Worm (Caenorhabditis elegans) whole organism, L1 larva: ENCODE measurements around the gene meg-2.

Experiments
- C16A3.4 ChIP-seq: fragments of 150-350 bp; optimal IDR thresholded peaks from 2 replicates; lab custom pipeline; 2014; ENCODE audit warnings: missing biosample characterization, missing genetic modification characterization
- C34B4.2 ChIP-seq: sonication (generic microtip); optimal IDR thresholded peaks from 2 replicates; lab custom pipeline; 2017; ENCODE audit warnings: mild to moderate bottlenecking, missing genetic modification characterization, missing compliant biosample characterization
- Y116A8C.19 ChIP-seq: sonication (generic microtip); optimal IDR thresholded peaks from 2 replicates; lab custom pipeline; 2016; ENCODE audit warnings: missing compliant biosample characterization, missing genetic modification characterization, borderline replicate concordance
- aha-1 ChIP-seq: fragments of 150-350 bp; optimal IDR thresholded peaks from 2 replicates; lab custom pipeline; 2014; ENCODE audit warnings: missing biosample characterization, missing genetic modification characterization
- alr-1 ChIP-seq: fragments of 200-800 bp; sonication (Bioruptor generic); optimal IDR thresholded peaks from 2 replicates; lab custom pipeline; 2018; ENCODE audit warnings: borderline replicate concordance, mild to moderate bottlenecking, missing genetic modification characterization, missing compliant biosample characterization
- aly-2 ChIP-seq: fragments of 150-350 bp; optimal IDR thresholded peaks from 2 replicates; lab custom pipeline; 2014; ENCODE audit warnings: missing biosample characterization, missing genetic modification characterization
- ama-1 ChIP-seq: fragments of 150-350 bp; optimal IDR thresholded peaks from 2 replicates; lab custom pipeline; 2014
- blmp-1 ChIP-seq: fragments of 150-350 bp; optimal IDR thresholded peaks from 2 replicates; lab custom pipeline; 2014; ENCODE audit warnings: missing biosample characterization, missing genetic modification characterization
- ceh-63 ChIP-seq: fragments of 200-800 bp; sonication (Bioruptor generic); optimal IDR thresholded peaks from 2 replicates; lab custom pipeline; 2018; ENCODE audit warnings: mild to moderate bottlenecking, missing genetic modification characterization, missing compliant biosample characterization
- ceh-82 ChIP-seq, 3 experiments: fragments of 150-350 bp in 1 of 3; sonication (generic microtip) in 2 of 3; optimal IDR thresholded peaks; 2 replicates each; lab custom pipeline; 2014 to 2017; ENCODE audit warnings: missing biosample characterization in 3 of 3, missing genetic modification characterization in 3 of 3
- ceh-88 ChIP-seq: fragments of 200-800 bp; sonication (Bioruptor generic); IDR thresholded peaks from 2 replicates; pipeline ENCODE4 v1.3.6; 2022; ENCODE audit warnings: missing genetic modification characterization, missing compliant biosample characterization
- ceh-90 ChIP-seq: sonication (generic microtip); optimal IDR thresholded peaks from 2 replicates; lab custom pipeline; 2016; ENCODE audit warnings: missing genetic modification characterization, missing compliant biosample characterization
- ces-1 ChIP-seq: fragments of 150-350 bp; optimal IDR thresholded peaks from 2 replicates; lab custom pipeline; 2014; ENCODE audit warnings: missing biosample characterization, missing genetic modification reagents, missing genetic modification characterization
- dpl-1 ChIP-seq, 3 experiments: fragments of 150-350 bp in 2 of 3; sonication (generic microtip) in 1 of 3; optimal IDR thresholded peaks; 2 replicates each; lab custom pipeline; 2014 to 2017; ENCODE audit warnings: missing biosample characterization in 3 of 3, missing genetic modification characterization in 3 of 3, missing genetic modification reagents in 3 of 3
- egl-13 ChIP-seq: sonication (generic microtip); optimal IDR thresholded peaks from 2 replicates; lab custom pipeline; 2016; ENCODE audit warnings: missing genotype, missing genetic modification reagents, missing genetic modification characterization, missing compliant biosample characterization
- elt-2 ChIP-seq: sonication (generic microtip); optimal IDR thresholded peaks from 2 replicates; lab custom pipeline; 2016; ENCODE audit warnings: missing genetic modification characterization, mild to moderate bottlenecking, inconsistent platforms, missing compliant biosample characterization, missing genetic modification reagents
- ets-5 ChIP-seq: fragments of 200-800 bp; sonication (Bioruptor generic); IDR thresholded peaks from 2 replicates; pipeline ENCODE4 v1.3.6; 2022; ENCODE audit warnings: missing genetic modification characterization, missing compliant biosample characterization
- fkh-10 ChIP-seq: sonication (generic microtip); optimal IDR thresholded peaks from 2 replicates; lab custom pipeline; 2017; ENCODE audit warnings: missing biosample characterization, missing genetic modification reagents, missing genetic modification characterization
- fkh-8 ChIP-seq: sonication (generic microtip); optimal IDR thresholded peaks from 2 replicates; lab custom pipeline; 2016; ENCODE audit warnings: mild to moderate bottlenecking, missing genetic modification characterization, missing compliant biosample characterization
- grh-1 ChIP-seq: fragments of 200-800 bp; sonication (Bioruptor generic); IDR thresholded peaks from 2 replicates; pipeline ENCODE4 v1.3.6; 2022; ENCODE audit warnings: missing genetic modification reagents, missing genetic modification characterization, missing compliant biosample characterization
- isw-1 ChIP-seq: fragments of 200-800 bp; sonication (Bioruptor generic); IDR thresholded peaks from 2 replicates; pipeline ENCODE4 v1.3.6; 2022; ENCODE audit warnings: missing genetic modification characterization, missing compliant biosample characterization
- lin-13 ChIP-seq: fragments of 150-350 bp; optimal IDR thresholded peaks from 2 replicates; lab custom pipeline; 2014; ENCODE audit warnings: missing biosample characterization, missing genetic modification reagents, missing genetic modification characterization
- lin-14 ChIP-seq: fragments of 200-800 bp; sonication (Bioruptor generic); optimal IDR thresholded peaks from 2 replicates; lab custom pipeline; 2018; ENCODE audit warnings: mild to moderate bottlenecking, missing genetic modification characterization, moderate library complexity, missing compliant biosample characterization
- lin-15B ChIP-seq: fragments of 150-350 bp; sonication (generic microtip); optimal IDR thresholded peaks from 3 replicates; lab custom pipeline; 2014; ENCODE audit warnings: missing biosample characterization, missing genetic modification characterization
- lin-39 ChIP-seq: fragments of 150-350 bp; optimal IDR thresholded peaks from 2 replicates; lab custom pipeline; 2014; ENCODE audit warnings: missing biosample characterization, missing genetic modification reagents, missing genetic modification characterization
- lir-3 ChIP-seq: sonication (generic microtip); optimal IDR thresholded peaks from 2 replicates; lab custom pipeline; 2016; ENCODE audit warnings: mild to moderate bottlenecking, missing genetic modification characterization, moderate library complexity, missing compliant biosample characterization; ENCODE audit not compliant: poor library complexity
- mab-9 ChIP-seq: fragments of 200-800 bp; sonication (Bioruptor generic); IDR thresholded peaks from 2 replicates; pipeline ENCODE4 v1.3.6; 2022; ENCODE audit warnings: missing genetic modification reagents, missing genetic modification characterization, missing compliant biosample characterization
- mdl-1 ChIP-seq, 2 experiments: fragments of 150-350 bp; optimal IDR thresholded peaks; 2 replicates each; lab custom pipeline; 2014 to 2017; ENCODE audit warnings: missing biosample characterization in 2 of 2, missing genetic modification characterization in 2 of 2, inconsistent platforms in 1 of 2
- mef-2 ChIP-seq: fragments of 150-350 bp; optimal IDR thresholded peaks from 2 replicates; lab custom pipeline; 2014; ENCODE audit warnings: missing biosample characterization, missing genetic modification characterization
- mep-1 ChIP-seq: fragments of 150-350 bp; optimal IDR thresholded peaks from 2 replicates; lab custom pipeline; 2014; ENCODE audit warnings: missing biosample characterization, missing genetic modification characterization
- nhr-19 ChIP-seq: fragments of 200-800 bp; sonication (Bioruptor generic); conservative IDR thresholded peaks from 2 replicates; pipeline ENCODE4 v1.3.6; 2022; ENCODE audit warnings: missing genetic modification characterization, missing compliant biosample characterization
- nhr-237 ChIP-seq: fragments of 150-350 bp; optimal IDR thresholded peaks from 2 replicates; lab custom pipeline; 2014; ENCODE audit warnings: missing biosample characterization, missing genetic modification characterization
- nhr-28 ChIP-seq: fragments of 150-350 bp; optimal IDR thresholded peaks from 2 replicates; lab custom pipeline; 2014; ENCODE audit warnings: missing biosample characterization, missing genetic modification characterization
- nhr-47 ChIP-seq: sonication (generic microtip); optimal IDR thresholded peaks from 2 replicates; lab custom pipeline; 2016; ENCODE audit warnings: mild to moderate bottlenecking, missing genetic modification characterization, moderate library complexity, missing compliant biosample characterization
- nhr-71 ChIP-seq: sonication (generic microtip); optimal IDR thresholded peaks from 2 replicates; lab custom pipeline; 2016; ENCODE audit warnings: mild to moderate bottlenecking, missing genetic modification characterization, moderate library complexity, missing compliant biosample characterization
- nhr-77 ChIP-seq: fragments of 150-350 bp; optimal IDR thresholded peaks from 2 replicates; lab custom pipeline; 2014; ENCODE audit warnings: missing biosample characterization, missing genetic modification characterization
- nhr-84 ChIP-seq: sonication (generic microtip); optimal IDR thresholded peaks from 2 replicates; lab custom pipeline; 2017; ENCODE audit warnings: missing biosample characterization, missing genetic modification characterization
- pag-3 ChIP-seq: sonication (generic microtip); optimal IDR thresholded peaks from 2 replicates; lab custom pipeline; 2017; ENCODE audit warnings: missing genetic modification characterization, mild to moderate bottlenecking, missing compliant biosample characterization, antibody characterized with exemption, borderline replicate concordance; ENCODE audit not compliant: insufficient read depth
- pax-3 ChIP-seq: fragments of 200-800 bp; sonication (Bioruptor generic); optimal IDR thresholded peaks from 2 replicates; lab custom pipeline; 2018; ENCODE audit warnings: mild to moderate bottlenecking, missing genetic modification characterization, moderate library complexity, missing compliant biosample characterization
- pqm-1 ChIP-seq: sonication (generic microtip); optimal IDR thresholded peaks from 3 replicates; lab custom pipeline; 2017; ENCODE audit warnings: missing biosample characterization, missing genetic modification characterization
- skn-1 ChIP-seq: fragments of 150-350 bp; optimal IDR thresholded peaks from 2 replicates; lab custom pipeline; 2014; ENCODE audit warnings: missing biosample characterization, missing genetic modification characterization
- snpc-4 ChIP-seq: fragments of 150-350 bp; optimal IDR thresholded peaks from 2 replicates; lab custom pipeline; 2014; ENCODE audit warnings: missing biosample characterization, missing genetic modification characterization
- sox-4 ChIP-seq: sonication (generic microtip); optimal IDR thresholded peaks from 2 replicates; lab custom pipeline; 2016; ENCODE audit warnings: missing genetic modification characterization, missing compliant biosample characterization
- unc-130 ChIP-seq: fragments of 150-350 bp; optimal IDR thresholded peaks from 2 replicates; lab custom pipeline; 2017; ENCODE audit warnings: missing biosample characterization, missing genetic modification characterization, inconsistent platforms
- unc-30 ChIP-seq: sonication (generic microtip); optimal IDR thresholded peaks from 2 replicates; lab custom pipeline; 2017; ENCODE audit warnings: missing biosample characterization, missing genetic modification characterization
- unc-62 ChIP-seq: fragments of 150-350 bp; optimal IDR thresholded peaks from 2 replicates; lab custom pipeline; 2014; ENCODE audit warnings: missing biosample characterization, missing genetic modification reagents, missing genetic modification characterization
- unc-98 ChIP-seq: fragments of 200-800 bp; sonication (Bioruptor generic); IDR thresholded peaks from 2 replicates; pipeline ENCODE4 v1.3.6; 2022; ENCODE audit warnings: missing genetic modification characterization, missing compliant biosample characterization
- xbp-1 ChIP-seq: sonication (generic microtip); optimal IDR thresholded peaks from 2 replicates; lab custom pipeline; 2016; ENCODE audit warnings: missing genetic modification characterization, missing compliant biosample characterization
- zag-1 ChIP-seq: fragments of 150-350 bp; optimal IDR thresholded peaks from 2 replicates; lab custom pipeline; 2014; ENCODE audit warnings: missing biosample characterization, missing genetic modification characterization
- ztf-11 ChIP-seq, 2 experiments: sonication (generic microtip); optimal IDR thresholded peaks; 2 replicates each; lab custom pipeline; 2016 to 2017; ENCODE audit warnings: missing genetic modification characterization in 2 of 2, missing biosample characterization in 1 of 2, missing compliant biosample characterization in 1 of 2

meg-2 gene

DNA sequence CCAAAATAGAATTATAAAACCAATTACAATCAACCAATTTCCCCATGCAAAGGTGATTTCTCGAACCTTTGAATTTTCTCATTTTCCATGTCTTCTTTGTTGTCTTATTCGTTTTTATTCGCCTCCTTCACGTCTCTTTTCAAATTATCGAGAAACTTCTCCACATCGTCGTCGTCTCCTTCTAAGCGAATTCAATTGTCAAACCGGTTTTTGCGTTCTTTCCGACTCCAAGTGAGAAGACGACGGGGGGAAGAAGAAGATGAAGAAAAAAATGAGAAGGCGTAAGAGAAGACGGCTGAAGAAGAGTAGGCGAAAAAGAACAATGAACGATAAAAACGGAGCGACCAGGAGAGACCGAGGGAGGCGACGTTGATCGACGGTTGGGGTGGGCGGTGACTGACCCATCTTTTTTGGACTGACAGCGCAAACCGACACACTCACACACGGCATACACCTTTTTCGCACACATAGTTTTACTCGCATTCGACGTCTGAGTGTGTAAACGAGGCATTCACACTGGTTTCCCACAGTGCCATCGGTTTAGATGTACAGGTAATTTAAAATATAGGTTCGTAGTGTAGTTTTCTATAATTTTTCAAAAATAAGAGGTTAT is 5.4 kb downstream of the meg-2 start (continued):
- no peak for TF ChIP-seq ets-5 (GFP tag; lab: Robert Waterston, UW)
- TF ChIP-seq snpc-4 (tag; lab: Kevin White, UChicago) = no peak
- no peak for TF ChIP-seq unc-98 (GFP tag; lab: Robert Waterston, UW)
- TF ChIP-seq nhr-47 (tag; lab: Kevin White, UChicago) = peak; percentile 58
- no peak for TF ChIP-seq unc-62 (GFP tag; lab: Kevin White, UChicago)
- peak; percentile 97 for TF ChIP-seq blmp-1 (tag; lab: Kevin White, UChicago)
- no peak for TF ChIP-seq nhr-28 (tag; lab: Kevin White, UChicago)
- peak; percentile 56 for TF ChIP-seq nhr-19
- TF ChIP-seq fkh-8 = no peak
- TF ChIP-seq mab-9 (GFP tag; lab: Robert Waterston, UW) = no peak
- TF ChIP-seq lin-14 (GFP tag; lab: Kevin White, UChicago) = peak; percentile 92
- no peak for TF ChIP-seq nhr-237
- no peak for TF ChIP-seq unc-30 (tag; lab: Kevin White, UChicago)
- no peak for TF ChIP-seq ama-1
- TF ChIP-seq ceh-63 (GFP tag; lab: Kevin White, UChicago) = no peak
- no peak for TF ChIP-seq aha-1
- no peak for TF ChIP-seq pqm-1 (tag; lab: Kevin White, UChicago)
- no peak for TF ChIP-seq sox-4 (tag; lab: Kevin White, UChicago)
- TF ChIP-seq lin-15B (tag; lab: Kevin White, UChicago) = no peak
- no peak for TF ChIP-seq pag-3 (tag; lab: Kevin White, UChicago)
- TF ChIP-seq Y116A8C.19 (tag; lab: Kevin White, UChicago) = no peak
- TF ChIP-seq C16A3.4 (tag; lab: Kevin White, UChicago) = peak; percentile 64
- TF ChIP-seq mef-2 (tag; lab: Kevin White, UChicago) = no peak
- TF ChIP-seq nhr-84 (tag; lab: Kevin White, UChicago) = no peak
- TF ChIP-seq mdl-1 (tag; optimal IDR thresholded peaks at IDR 0.05; lab: Kevin White, UChicago) = peak in 1 of 2 experiments; percentile 52
- no peak for TF ChIP-seq isw-1 (GFP tag; lab: Robert Waterston, UW)
- no peak for TF ChIP-seq ceh-90 (tag; lab: Kevin White, UChicago)
- no peak for TF ChIP-seq ceh-88 (GFP tag; lab: Robert Waterston, UW)
- peak; percentile 50 for TF ChIP-seq xbp-1 (tag; lab: Kevin White, UChicago)
- TF ChIP-seq pax-3 (tag; lab: Kevin White, UChicago) = no peak
- TF ChIP-seq egl-13 = no peak
- TF ChIP-seq alr-1 (tag; lab: Kevin White, UChicago) = no peak
- TF ChIP-seq grh-1 (GFP tag; lab: Robert Waterston, UW) = peak; percentile 99
- TF ChIP-seq nhr-71 (tag; lab: Kevin White, UChicago) = peak; percentile 80
- no peak for TF ChIP-seq ces-1 (GFP tag; lab: Kevin White, UChicago)
- TF ChIP-seq ceh-82 (tag; optimal IDR thresholded peaks at IDR 0.05; lab: Kevin White, UChicago) = peak in 1 of 3 experiments; percentile 13
- no peak for TF ChIP-seq lin-39
- TF ChIP-seq dpl-1 (GFP tag; optimal IDR thresholded peaks at IDR 0.05; lab: Kevin White, UChicago) = peak; percentile 3 to 28 (median 18)
- TF ChIP-seq zag-1 (tag; lab: Kevin White, UChicago) = no peak
- no peak for TF ChIP-seq elt-2 (tag; lab: Kevin White, UChicago)
- TF ChIP-seq aly-2 (tag; lab: Kevin White, UChicago) = no peak
- TF ChIP-seq ztf-11 (tag; optimal IDR thresholded peaks at IDR 0.05; lab: Kevin White, UChicago) = no peak
- TF ChIP-seq lin-13 (GFP tag; lab: Kevin White, UChicago) = peak; percentile 56
- TF ChIP-seq nhr-77 (tag; lab: Kevin White, UChicago) = peak; percentile 16
- no peak for TF ChIP-seq skn-1 (tag; lab: Kevin White, UChicago)
- no peak for TF ChIP-seq fkh-10 (GFP tag; lab: Kevin White, UChicago)
- peak; percentile 82 for TF ChIP-seq mep-1 (tag; lab: Kevin White, UChicago)
- no peak for TF ChIP-seq unc-130 (tag; lab: Kevin White, UChicago)
- no peak for TF ChIP-seq C34B4.2 (tag; lab: Kevin White, UChicago)
- no peak for TF ChIP-seq lir-3 (tag; lab: Kevin White, UChicago)
